Fruit fly (Drosophila melanogaster) Kc167 (cell line): ENCODE results near the gene RacGAP84C.

Source experiments
- Myc ChIP-seq: fragments of >200 bp; optimal IDR thresholded peaks from 2 replicates; lab custom pipeline; 2017; ENCODE audit warnings: missing external identifiers
- Sin3A ChIP-seq: fragments of >200 bp; optimal IDR thresholded peaks from 2 replicates; lab custom pipeline; 2018; ENCODE audit warnings: missing external identifiers
- h ChIP-seq: fragments of >200 bp; optimal IDR thresholded peaks from 3 replicates; lab custom pipeline; 2018; ENCODE audit warnings: missing external identifiers
- insv ChIP-seq: fragments of >200 bp; optimal IDR thresholded peaks from 3 replicates; lab custom pipeline; 2018; ENCODE audit warnings: missing external identifiers
- psq ChIP-seq: fragments of >200 bp; optimal IDR thresholded peaks from 2 replicates; lab custom pipeline; 2017; ENCODE audit warnings: missing external identifiers
- ttk ChIP-seq: sonication (Bioruptor generic); optimal IDR thresholded peaks from 2 replicates; lab custom pipeline; 2017; ENCODE audit warnings: missing external identifiers

The RacGAP84C gene

dm6 chr3R:7285662-7286061 lies at the start of gene RacGAP84C:
Gene RacGAP84C (plus strand): TSS chr3R:7285962.
- TF ChIP-seq ttk (lab: Kevin White, UChicago) (no peak), Myc (lab: Kevin White, UChicago) (no peak), insv (no peak)

- TF ChIP-seq Myc (lab: Kevin White, UChicago) (no peak), Sin3A (lab: Kevin White, UChicago) (no peak), ttk (lab: Kevin White, UChicago) (no peak), h (lab: Kevin White, UChicago) (no peak), insv (no peak), psq (lab: Kevin White, UChicago) (no peak)
These were observed 44.3 kb upstream of the RacGAP84C start, which contains the start of gene CG14607 for dm6 chr3R:7241460-7241859. Gene CG14607 (plus strand): TSS chr3R:7241760.

dm6 chr3R:7246889-7247288 lies 38.9 kb upstream of the RacGAP84C start, which contains the start of the genes Noc3 and CG10053:
Gene Noc3 (minus strand): TSS chr3R:7246969.
Gene CG10053 (plus strand): TSS chr3R:7247090.
- no peak for TF ChIP-seq ttk (lab: Kevin White, UChicago)
- TF ChIP-seq Sin3A (lab: Kevin White, UChicago), result no peak
- no peak for TF ChIP-seq Myc (lab: Kevin White, UChicago)
- TF ChIP-seq insv, result no peak
- no peak for TF ChIP-seq psq (lab: Kevin White, UChicago)
- no peak for TF ChIP-seq h (lab: Kevin White, UChicago)

- TF ChIP-seq Sin3A (lab: Kevin White, UChicago) (no peak), insv (no peak), h (lab: Kevin White, UChicago) (no peak), ttk (lab: Kevin White, UChicago) (no peak), psq (lab: Kevin White, UChicago) (no peak), Myc (lab: Kevin White, UChicago) (no peak)
These were observed 36.3 kb upstream of the RacGAP84C start, which contains the start of the genes CG1227 and Dtwd2 for dm6 chr3R:7249460-7249859. Gene CG1227 (minus strand): TSS chr3R:7249738. Gene Dtwd2 (plus strand): TSS chr3R:7249795.

- TF ChIP-seq h (lab: Kevin White, UChicago) (no peak), psq (lab: Kevin White, UChicago) (no peak), Sin3A (lab: Kevin White, UChicago) (no peak), insv (no peak), ttk (lab: Kevin White, UChicago) (no peak), Myc (lab: Kevin White, UChicago) (no peak)
These were observed 33.9 kb upstream of the RacGAP84C start, which contains the start of gene Obp84a for dm6 chr3R:7251857-7252256. Gene Obp84a (minus strand): TSS chr3R:7251957.

dm6 chr3R:7259554-7259953 lies 26.2 kb upstream of the RacGAP84C start:
- TF ChIP-seq Myc (lab: Kevin White, UChicago), result no peak
- no peak for TF ChIP-seq ttk (lab: Kevin White, UChicago)
- TF ChIP-seq Sin3A (lab: Kevin White, UChicago), result no peak
- no peak for TF ChIP-seq psq (lab: Kevin White, UChicago)
- TF ChIP-seq h (lab: Kevin White, UChicago), result no peak
- TF ChIP-seq insv, result no peak

- no peak for TF ChIP-seq psq (lab: Kevin White, UChicago)
- TF ChIP-seq ttk (lab: Kevin White, UChicago), result no peak
- no peak for TF ChIP-seq insv
- TF ChIP-seq Myc (lab: Kevin White, UChicago), result no peak
- no peak for TF ChIP-seq h (lab: Kevin White, UChicago)
- no peak for TF ChIP-seq Sin3A (lab: Kevin White, UChicago)
These were observed 20.1 kb upstream of the RacGAP84C start, which contains the start of the genes Gld and Syt4 for dm6 chr3R:7265567-7266208. Gene Gld (minus strand): TSS chr3R:7265703. Gene Syt4 (plus strand): TSS chr3R:7266065.

dm6 chr3R:7274973-7275525 lies 10.7 kb upstream of the RacGAP84C start:
- TF ChIP-seq psq (lab: Kevin White, UChicago), result no peak
- no peak for TF ChIP-seq Myc (lab: Kevin White, UChicago)
- no peak for TF ChIP-seq Sin3A (lab: Kevin White, UChicago)
- TF ChIP-seq insv, result no peak

- TF ChIP-seq h (lab: Kevin White, UChicago), result no peak
- TF ChIP-seq psq (lab: Kevin White, UChicago), result no peak
These were observed 9.0 kb upstream of the RacGAP84C start for dm6 chr3R:7276782-7277181.

dm6 chr3R:7282244-7282890 lies 3.4 kb upstream of the RacGAP84C start:
- TF ChIP-seq Sin3A (lab: Kevin White, UChicago) (no peak), h (lab: Kevin White, UChicago) (no peak), psq (lab: Kevin White, UChicago) (no peak), insv (no peak), Myc (lab: Kevin White, UChicago) (no peak), ttk (lab: Kevin White, UChicago) (no peak)

- no peak for TF ChIP-seq ttk (lab: Kevin White, UChicago)
- no peak for TF ChIP-seq h (lab: Kevin White, UChicago)
- TF ChIP-seq Myc (lab: Kevin White, UChicago), result no peak
- TF ChIP-seq Sin3A (lab: Kevin White, UChicago), result no peak
- no peak for TF ChIP-seq psq (lab: Kevin White, UChicago)
- no peak for TF ChIP-seq insv
These were observed 18.8 kb downstream of the RacGAP84C start, which contains the start of gene CG42544 for dm6 chr3R:7304455-7305088. Gene CG42544 (plus strand): TSS chr3R:7304592.
